Fruit fly (Drosophila melanogaster): ENCODE data around the gene Atg16.
A peak's percentile ranks its signal among the peaks of the same experiment; 100 is the strongest.

Gene Atg16

DNA sequence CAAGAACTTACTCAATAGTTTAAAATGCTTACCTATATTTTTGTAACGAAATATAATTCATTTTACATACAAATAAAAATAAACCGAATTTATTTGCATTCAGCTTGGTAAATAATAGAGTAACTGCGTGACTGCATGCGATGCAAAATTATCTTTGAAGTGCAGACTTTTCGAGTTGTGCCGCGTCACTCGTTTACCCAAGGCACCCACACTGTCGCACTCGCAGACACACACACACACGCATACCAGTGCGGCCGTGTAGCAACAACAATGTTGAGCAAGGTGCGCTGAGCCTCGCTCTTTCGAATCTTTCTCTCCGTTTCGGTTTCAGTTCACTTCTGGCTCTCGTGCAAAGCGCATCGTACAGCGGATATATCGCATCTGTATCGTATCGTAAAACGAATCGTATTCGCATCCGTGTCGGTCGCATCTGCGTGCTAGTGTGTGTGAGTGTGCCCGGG is 41.9 kb upstream of the Atg16 start, which contains the start of gene CG31038:
CG31038 (plus strand) TSS at position 327 of the 461 bp plus-strand sequence.
- TF ChIP-seq CG10654 (GFP tag; optimal IDR thresholded peaks at IDR 0.05) (no peak), CG17359 (tag; optimal IDR thresholded peaks at IDR 0.05) (peak; percentile 22), corto (GFP tag; optimal IDR thresholded peaks at IDR 0.05) (peak; percentile 34), CG15601 (tag; optimal IDR thresholded peaks at IDR 0.05) (peak; percentile 80), CG8765 (GFP tag; IDR thresholded peaks at IDR 0.05) (peak; percentile 37; the same call in 1 of the 2 replicates), BEAF-32 (GFP tag; optimal IDR thresholded peaks at IDR 0.05) (peak; percentile 13), Dp (GFP tag; optimal IDR thresholded peaks at IDR 0.05) (no peak), CG15269 (tag; optimal IDR thresholded peaks at IDR 0.05) (peak; percentile 3), ranshi (GFP tag; IDR thresholded peaks at IDR 0.05) (peak; percentile 25; the same call in 1 of the 2 replicates), CG33557 (GFP tag; optimal IDR thresholded peaks at IDR 0.05) (no peak), CG6791 (GFP tag; IDR thresholded peaks at IDR 0.05; ENCODE audit: partially characterized antibody) (peak; percentile 69; the same call in 2 of the 3 replicates), CG9727 (GFP tag; optimal IDR thresholded peaks at IDR 0.05) (peak; percentile 10), Tbp (GFP tag; optimal IDR thresholded peaks at IDR 0.05) (no peak), CG11723 (GFP tag; optimal IDR thresholded peaks at IDR 0.05) (peak; percentile 38), CG34422 (GFP tag; IDR thresholded peaks at IDR 0.05) (peak; percentile 71; the same call in 1 of the 3 replicates), so (GFP tag; IDR thresholded peaks at IDR 0.05) (peak; percentile 75; the same call in 2 of the 3 replicates), lmd (GFP tag; IDR thresholded peaks at IDR 0.05) (no peak), Sox102F (GFP tag; optimal IDR thresholded peaks at IDR 0.05) (peak; percentile 10), nerfin-1 (tag; optimal IDR thresholded peaks at IDR 0.05) (peak; percentile 20), Abd-B (GFP tag; optimal IDR thresholded peaks at IDR 0.05) (no peak), zfh1 (GFP tag; IDR thresholded peaks at IDR 0.05) (peak; percentile 55; the same call in 2 of the 3 replicates), dmrt99B (tag; optimal IDR thresholded peaks at IDR 0.05) (peak; percentile 40), MTF-1 (GFP tag; optimal IDR thresholded peaks at IDR 0.05; ENCODE audit: borderline replicate concordance) (peak; percentile 40), CG10462 (GFP tag; optimal IDR thresholded peaks at IDR 0.05) (no peak), CG1233 (GFP tag; optimal IDR thresholded peaks at IDR 0.05) (no peak), ci (GFP tag; IDR thresholded peaks at IDR 0.05) (peak; percentile 84; the same call in 2 of the 3 replicates), CG30431 (GFP tag; optimal IDR thresholded peaks at IDR 0.05) (no peak), CG9609 (GFP tag; optimal IDR thresholded peaks at IDR 0.05) (no peak), lov (optimal IDR thresholded peaks at IDR 0.05) (no peak), lov (GFP tag; IDR thresholded peaks at IDR 0.05) (0 out of 3 replicates have a peak, but pooled peaks have one; percentile 40), cg (GFP tag; optimal IDR thresholded peaks at IDR 0.05) (peak; percentile 97), sna (GFP tag; IDR thresholded peaks at IDR 0.05; ENCODE audit: partially characterized antibody) (0 out of 2 replicates have a peak, but pooled peaks have one; percentile 30), Eip74EF (GFP tag; optimal IDR thresholded peaks at IDR 0.05) (peak in 1 of 2 experiments; percentile 4), ara (GFP tag; IDR thresholded peaks at IDR 0.05) (peak; percentile 61; the same call in 1 of the 2 replicates), Jarid2 (GFP tag; optimal IDR thresholded peaks at IDR 0.05) (peak; percentile 96), row (GFP tag; IDR thresholded peaks at IDR 0.05) (peak; percentile 41; the same call in 2 of the 3 replicates), run (tag; optimal IDR thresholded peaks at IDR 0.05) (no peak), CG17829 (tag; optimal IDR thresholded peaks at IDR 0.05) (peak; percentile 20), mirr (GFP tag; optimal IDR thresholded peaks at IDR 0.05) (peak; percentile 40), Oaz (GFP tag; IDR thresholded peaks at IDR 0.05) (no peak), lbe (GFP tag; optimal IDR thresholded peaks at IDR 0.05) (peak; percentile 1), Optix (GFP tag; IDR thresholded peaks at IDR 0.05) (0 out of 3 replicates have a peak, but pooled peaks have one; percentile 26), wek (GFP tag; optimal IDR thresholded peaks at IDR 0.05) (peak; percentile 39), sens-2 (GFP tag; IDR thresholded peaks at IDR 0.05) (peak; percentile 41; the same call in 1 of the 2 replicates), CrebB (tag; optimal IDR thresholded peaks at IDR 0.05) (peak; percentile 40), CG34224 (GFP tag; IDR thresholded peaks at IDR 0.05; ENCODE audit: partially characterized antibody) (no peak), CG17385 (GFP tag; optimal IDR thresholded peaks at IDR 0.05) (peak; percentile 14), gsb-n (tag; optimal IDR thresholded peaks at IDR 0.05) (peak; percentile 36), CG10543 (GFP tag; optimal IDR thresholded peaks at IDR 0.05) (peak; percentile 34)

Measured in whole organism, embryonic.